Fruit fly (Drosophila melanogaster) whole organism, embryonic: ENCODE measurements around the gene Ciz1.

Experiments used
- CG12942 ChIP-seq: fragments of 200-800 bp; sonication (Bioruptor generic); optimal IDR thresholded peaks from 3 replicates; lab custom pipeline; 2016; ENCODE audit warnings: missing biosample characterization, missing genetic modification characterization
- CG18262 ChIP-seq: fragments of 200-800 bp; optimal IDR thresholded peaks from 3 replicates; lab custom pipeline; 2019; ENCODE audit warnings: missing biosample characterization, mild to moderate bottlenecking, missing genetic modification characterization, moderate library complexity
- CG3847 ChIP-seq: fragments of 200-800 bp; sonication (Bioruptor generic); IDR thresholded peaks from 2 replicates; pipeline ENCODE4 v1.3.6; 2022; ENCODE audit warnings: missing biosample characterization, missing genetic modification characterization
- inv ChIP-seq: fragments of 200-800 bp; sonication (Bioruptor generic); IDR thresholded peaks from 2 replicates; pipeline ENCODE4 v1.3.6; 2022; ENCODE audit warnings: missing biosample characterization, missing genetic modification characterization; ENCODE audit not compliant: partially characterized antibody
- lmd ChIP-seq: fragments of 200-800 bp; sonication (Bioruptor generic); IDR thresholded peaks from 2 replicates; pipeline ENCODE4 v1.3.6; 2022; ENCODE audit warnings: missing biosample characterization, missing genetic modification characterization
- maf-S ChIP-seq: fragments of 200-800 bp; sonication (Bioruptor generic); optimal IDR thresholded peaks from 2 replicates; lab custom pipeline; 2016; ENCODE audit warnings: missing biosample characterization, missing genetic modification characterization

DNA sequence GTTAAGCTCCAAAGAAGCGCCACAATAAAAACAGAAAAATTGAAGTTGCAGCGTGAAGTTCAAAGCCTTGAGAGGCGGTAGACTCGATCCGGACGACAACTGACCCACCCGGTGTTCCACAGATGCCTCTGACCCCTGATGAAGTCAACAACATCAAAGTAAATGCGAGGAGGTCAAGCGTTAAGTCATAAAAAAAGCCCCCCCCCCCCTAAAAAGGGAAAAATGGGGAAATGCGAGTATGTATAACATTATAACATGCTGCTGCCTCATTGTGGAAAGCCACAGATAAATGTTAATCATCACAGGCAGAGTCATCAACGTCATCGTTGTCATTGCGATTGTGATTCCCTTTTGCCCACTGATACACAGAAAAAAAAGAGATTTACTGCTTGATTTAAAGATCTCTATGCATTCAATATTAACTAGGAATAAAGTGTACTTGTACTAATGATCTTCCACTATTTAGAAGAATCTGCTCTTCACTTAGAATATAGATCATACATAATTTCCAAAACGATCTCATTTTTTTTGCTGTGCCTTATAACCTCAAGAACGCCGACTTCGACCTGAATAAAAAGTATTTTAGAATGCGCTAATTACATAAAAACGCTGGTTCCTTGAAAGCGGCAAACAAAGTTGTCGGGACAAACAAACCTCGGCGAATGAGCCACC, 13.3 kb upstream of the Ciz1 start:
- TF ChIP-seq CG18262 (tag; lab: Kevin White, UChicago) (no peak), inv (GFP tag; lab: Robert Waterston, UW) (no peak), CG3847 (GFP tag; lab: Robert Waterston, UW) (no peak), maf-S (GFP tag; lab: Kevin White, UChicago) (no peak), lmd (GFP tag; lab: Robert Waterston, UW) (no peak), CG12942 (GFP tag; lab: Kevin White, UChicago) (no peak)
